Fruit fly (Drosophila melanogaster) whole organism, embryonic: ENCODE results near the gene osp.
A peak's percentile ranks its signal among the peaks of the same experiment; 100 is the strongest.

Experiments used
- CG10147 ChIP-seq: fragments of 200-800 bp; sonication (Bioruptor generic); optimal IDR thresholded peaks from 2 replicates; lab custom pipeline; 2019; ENCODE audit warnings: missing biosample characterization, mild to moderate bottlenecking, missing genetic modification characterization, moderate library complexity
- CG10565 ChIP-seq: fragments of 200-800 bp; sonication (Bioruptor generic); optimal IDR thresholded peaks from 3 replicates; lab custom pipeline; 2016; ENCODE audit warnings: missing biosample characterization, mild to moderate bottlenecking, missing genetic modification characterization
- CG11085 ChIP-seq: fragments of 200-800 bp; sonication (Bioruptor generic); IDR thresholded peaks from 2 replicates; pipeline ENCODE4 v1.3.6; 2022; ENCODE audit warnings: missing biosample characterization, missing genetic modification characterization
- CG11456 ChIP-seq: fragments of 200-800 bp; sonication (Bioruptor generic); IDR thresholded peaks from 3 replicates; pipeline ENCODE4 v1.3.6; 2022; ENCODE audit warnings: missing biosample characterization, missing genetic modification characterization
- CG11696 ChIP-seq: fragments of 200-800 bp; sonication (Bioruptor generic); IDR thresholded peaks from 2 replicates; pipeline ENCODE4 v1.3.6; 2022; ENCODE audit warnings: missing biosample characterization, missing genetic modification characterization
- CG1233 ChIP-seq: fragments of 200-800 bp; sonication (Bioruptor generic); optimal IDR thresholded peaks from 4 replicates; lab custom pipeline; 2018; ENCODE audit warnings: missing biosample characterization, mild to moderate bottlenecking, missing genetic modification characterization
- CG12659 ChIP-seq: fragments of 200-800 bp; sonication (Bioruptor generic); optimal IDR thresholded peaks from 3 replicates; lab custom pipeline; 2017; ENCODE audit warnings: mild to moderate bottlenecking, missing biosample characterization, missing genetic modification reagents, missing genetic modification characterization
- CG13894 ChIP-seq: fragments of 200-800 bp; sonication (Bioruptor generic); optimal IDR thresholded peaks from 3 replicates; lab custom pipeline; 2018; ENCODE audit warnings: missing biosample characterization, mild to moderate bottlenecking, missing genetic modification characterization, moderate library complexity
- CG14860 ChIP-seq: fragments of 200-800 bp; sonication (Bioruptor generic); IDR thresholded peaks from 3 replicates; pipeline ENCODE4 v1.3.6; 2022; ENCODE audit warnings: missing biosample characterization, missing genetic modification characterization; ENCODE audit not compliant: partially characterized antibody
- CG17612 ChIP-seq: fragments of 200-800 bp; sonication (Bioruptor generic); IDR thresholded peaks from 2 replicates; pipeline ENCODE4 v1.3.6; 2022; ENCODE audit warnings: missing biosample characterization, missing genetic modification characterization
- CG17802 ChIP-seq: fragments of 200-800 bp; sonication (Bioruptor generic); optimal IDR thresholded peaks from 2 replicates; lab custom pipeline; 2018; ENCODE audit warnings: missing biosample characterization, mild to moderate bottlenecking, missing genetic modification characterization, moderate library complexity
- CG31388 ChIP-seq: fragments of 200-800 bp; sonication (Bioruptor generic); optimal IDR thresholded peaks from 2 replicates; lab custom pipeline; 2016; ENCODE audit warnings: missing biosample characterization, missing genetic modification characterization
- CG3281 ChIP-seq: fragments of 200-800 bp; sonication (Bioruptor generic); optimal IDR thresholded peaks from 3 replicates; lab custom pipeline; 2017; ENCODE audit warnings: missing biosample characterization, mild to moderate bottlenecking, missing genetic modification characterization
- CG5953 ChIP-seq: fragments of 200-800 bp; sonication (Bioruptor generic); IDR thresholded peaks from 2 replicates; pipeline ENCODE4 v1.3.6; 2022; ENCODE audit warnings: missing biosample characterization, missing genetic modification characterization
- CG6765 ChIP-seq: fragments of 200-800 bp; sonication (Bioruptor generic); optimal IDR thresholded peaks from 3 replicates; lab custom pipeline; 2017; ENCODE audit warnings: missing biosample characterization, mild to moderate bottlenecking, missing genetic modification characterization
- CG6854 ChIP-seq: fragments of 200-800 bp; sonication (Bioruptor generic); optimal IDR thresholded peaks from 3 replicates; lab custom pipeline; 2017; ENCODE audit warnings: missing biosample characterization, mild to moderate bottlenecking, missing genetic modification characterization
- CG7987 ChIP-seq: fragments of 200-800 bp; sonication (Bioruptor generic); optimal IDR thresholded peaks from 2 replicates; lab custom pipeline; 2018; ENCODE audit warnings: missing biosample characterization, mild to moderate bottlenecking, missing genetic modification characterization, moderate library complexity
- CG8924 ChIP-seq: fragments of 200-800 bp; optimal IDR thresholded peaks from 3 replicates; lab custom pipeline; 2019; ENCODE audit warnings: missing biosample characterization, mild to moderate bottlenecking, missing genetic modification characterization, moderate library complexity
- ERR ChIP-seq: fragments of 200-800 bp; sonication (Bioruptor generic); optimal IDR thresholded peaks from 2 replicates; lab custom pipeline; 2016; ENCODE audit warnings: missing biosample characterization, missing genetic modification characterization
- Eip74EF ChIP-seq, 2 experiments: fragments of 200-800 bp in 1 of 2; fragments of >200 bp in 1 of 2; sonication (Bioruptor generic) in 1 of 2; optimal IDR thresholded peaks; 2 replicates each; lab custom pipeline; 2017 to 2019; ENCODE audit warnings: missing biosample characterization in 2 of 2, missing genetic modification characterization in 2 of 2, mild to moderate bottlenecking in 1 of 2, moderate library complexity in 1 of 2
- Fer1 ChIP-seq: fragments of 200-800 bp; sonication (Bioruptor generic); optimal IDR thresholded peaks from 2 replicates; lab custom pipeline; 2017; ENCODE audit warnings: missing biosample characterization, mild to moderate bottlenecking, missing genetic modification characterization
- Hsf ChIP-seq: fragments of 200-800 bp; sonication (Bioruptor generic); optimal IDR thresholded peaks from 3 replicates; lab custom pipeline; 2016; ENCODE audit warnings: missing biosample characterization, missing genetic modification characterization
- Lpt ChIP-seq: fragments of >200 bp; optimal IDR thresholded peaks from 2 replicates; lab custom pipeline; 2018; ENCODE audit warnings: missing biosample characterization, missing genetic modification characterization
- MBD-R2 ChIP-seq: fragments of 200-800 bp; sonication (Bioruptor generic); IDR thresholded peaks from 2 replicates; pipeline ENCODE4 v1.3.6; 2022; ENCODE audit warnings: missing biosample characterization, missing genetic modification characterization
- Med ChIP-seq: fragments of 200-800 bp; sonication (Bioruptor generic); peaks from one replicate; lab custom pipeline; 2016; ENCODE audit warnings: missing biosample characterization, missing genetic modification characterization, mild to moderate bottlenecking, inconsistent platforms, moderate library complexity
- Poxn ChIP-seq: fragments of 200-800 bp; sonication (Bioruptor generic); IDR thresholded peaks from 2 replicates; pipeline ENCODE4 v1.3.6; 2022; ENCODE audit warnings: missing biosample characterization, missing genetic modification characterization
- Rfx ChIP-seq: fragments of 200-800 bp; sonication (Bioruptor generic); IDR thresholded peaks from 2 replicates; pipeline ENCODE4 v1.3.6; 2022; ENCODE audit warnings: missing biosample characterization, missing genetic modification characterization
- Spps ChIP-seq: fragments of 200-800 bp; sonication (Bioruptor generic); optimal IDR thresholded peaks from 2 replicates; lab custom pipeline; 2018; ENCODE audit warnings: missing biosample characterization, mild to moderate bottlenecking, missing genetic modification characterization
- Xrp1 ChIP-seq: fragments of 200-800 bp; sonication (Bioruptor generic); IDR thresholded peaks from 2 replicates; pipeline ENCODE4 v1.3.6; 2022; ENCODE audit warnings: missing biosample characterization, missing genetic modification characterization
- YL-1 ChIP-seq: fragments of 200-800 bp; sonication (Bioruptor generic); optimal IDR thresholded peaks from 3 replicates; lab custom pipeline; 2017; ENCODE audit warnings: missing biosample characterization, mild to moderate bottlenecking, missing genetic modification characterization
- abd-A ChIP-seq: fragments of 200-800 bp; sonication (Bioruptor generic); optimal IDR thresholded peaks from 3 replicates; lab custom pipeline; 2019; ENCODE audit warnings: missing biosample characterization, mild to moderate bottlenecking, missing genetic modification characterization, moderate library complexity
- ac ChIP-seq: fragments of 200-800 bp; sonication (Bioruptor generic); optimal IDR thresholded peaks from 3 replicates; lab custom pipeline; 2017; ENCODE audit warnings: missing biosample characterization, mild to moderate bottlenecking, missing genetic modification characterization
- chinmo ChIP-seq: fragments of 200-800 bp; sonication (Bioruptor generic); IDR thresholded peaks from 4 replicates; pipeline ENCODE4 v1.3.6; 2022; ENCODE audit warnings: missing biosample characterization, missing genetic modification characterization; ENCODE audit not compliant: partially characterized antibody
- chm ChIP-seq: fragments of 200-800 bp; sonication (Bioruptor generic); IDR thresholded peaks from 2 replicates; pipeline ENCODE4 v1.3.6; 2022; ENCODE audit warnings: missing biosample characterization, missing genetic modification characterization
- crp ChIP-seq, 2 experiments: fragments of 200-800 bp; sonication (Bioruptor generic); optimal IDR thresholded peaks; 2 replicates in 1 of 2; 3 replicates in 1 of 2; lab custom pipeline; 2017; ENCODE audit warnings: missing biosample characterization in 2 of 2, missing genetic modification characterization in 2 of 2, mild to moderate bottlenecking in 1 of 2, moderate library complexity in 1 of 2
- cwo ChIP-seq: fragments of 200-800 bp; sonication (Bioruptor generic); optimal IDR thresholded peaks from 3 replicates; lab custom pipeline; 2017; ENCODE audit warnings: missing biosample characterization, missing genetic modification characterization, mild to moderate bottlenecking, moderate library complexity, missing genetic modification reagents
- gce ChIP-seq: fragments of 200-800 bp; sonication (Bioruptor generic); IDR thresholded peaks from 3 replicates; pipeline ENCODE4 v1.3.6; 2022; ENCODE audit warnings: missing biosample characterization, missing genetic modification characterization
- gfzf ChIP-seq: fragments of 200-800 bp; sonication (Bioruptor generic); optimal IDR thresholded peaks from 2 replicates; lab custom pipeline; 2016; ENCODE audit warnings: missing biosample characterization, mild to moderate bottlenecking, missing genetic modification characterization, moderate library complexity
- insv ChIP-seq, 2 experiments: fragments of 200-800 bp; sonication (Bioruptor generic); optimal IDR thresholded peaks; 3 replicates each; lab custom pipeline; 2016 to 2018; ENCODE audit warnings: missing biosample characterization in 2 of 2, missing genetic modification characterization in 2 of 2
- mld ChIP-seq: fragments of 200-800 bp; sonication (Bioruptor generic); IDR thresholded peaks from 3 replicates; pipeline ENCODE4 v1.3.6; 2022; ENCODE audit warnings: missing biosample characterization, missing genetic modification characterization; ENCODE audit not compliant: partially characterized antibody
- onecut ChIP-seq: fragments of 200-800 bp; sonication (Bioruptor generic); IDR thresholded peaks from 2 replicates; pipeline ENCODE4 v1.3.6; 2022; ENCODE audit warnings: missing biosample characterization, missing genetic modification characterization
- otp ChIP-seq: fragments of 200-800 bp; sonication (Bioruptor generic); IDR thresholded peaks from 3 replicates; pipeline ENCODE4, ENCODE4 v1.3.6; 2022; ENCODE audit warnings: missing biosample characterization, missing genetic modification characterization
- repo ChIP-seq: fragments of 200-800 bp; sonication (Bioruptor generic); optimal IDR thresholded peaks from 2 replicates; lab custom pipeline; 2016; ENCODE audit warnings: missing biosample characterization, missing genetic modification characterization
- ro ChIP-seq: fragments of 200-800 bp; sonication (Bioruptor generic); IDR thresholded peaks from 2 replicates; pipeline ENCODE4 v1.3.6; 2022; ENCODE audit warnings: missing biosample characterization, missing genetic modification characterization
- salm ChIP-seq: fragments of 200-800 bp; sonication (Bioruptor generic); optimal IDR thresholded peaks from 2 replicates; lab custom pipeline; 2018; ENCODE audit warnings: missing biosample characterization, mild to moderate bottlenecking, missing genetic modification characterization
- scrt ChIP-seq: fragments of 200-800 bp; sonication (Bioruptor generic); optimal IDR thresholded peaks from 2 replicates; lab custom pipeline; 2018; ENCODE audit warnings: missing biosample characterization, mild to moderate bottlenecking, missing genetic modification characterization, moderate library complexity
- sisA ChIP-seq: fragments of 200-800 bp; sonication (Bioruptor generic); IDR thresholded peaks from 2 replicates; pipeline ENCODE4 v1.3.6; 2022; ENCODE audit warnings: missing biosample characterization, missing genetic modification characterization
- slou ChIP-seq: fragments of 200-800 bp; sonication (Bioruptor generic); optimal IDR thresholded peaks from 3 replicates; lab custom pipeline; 2016; ENCODE audit warnings: missing biosample characterization, missing genetic modification characterization
- sqz ChIP-seq: fragments of 200-800 bp; sonication (Bioruptor generic); optimal IDR thresholded peaks from 3 replicates; lab custom pipeline; 2018; ENCODE audit warnings: missing biosample characterization, mild to moderate bottlenecking, missing genetic modification characterization
- vfl ChIP-seq: fragments of 200-800 bp; sonication (Bioruptor generic); optimal IDR thresholded peaks from 2 replicates; lab custom pipeline; 2016; ENCODE audit warnings: missing biosample characterization, missing genetic modification characterization
- yki ChIP-seq: fragments of >200 bp; optimal IDR thresholded peaks from 3 replicates; lab custom pipeline; 2018
- zen ChIP-seq: fragments of 200-800 bp; sonication (Bioruptor generic); optimal IDR thresholded peaks from 3 replicates; lab custom pipeline; 2018; ENCODE audit warnings: missing biosample characterization, mild to moderate bottlenecking, missing genetic modification characterization, moderate library complexity

osp gene

DNA sequence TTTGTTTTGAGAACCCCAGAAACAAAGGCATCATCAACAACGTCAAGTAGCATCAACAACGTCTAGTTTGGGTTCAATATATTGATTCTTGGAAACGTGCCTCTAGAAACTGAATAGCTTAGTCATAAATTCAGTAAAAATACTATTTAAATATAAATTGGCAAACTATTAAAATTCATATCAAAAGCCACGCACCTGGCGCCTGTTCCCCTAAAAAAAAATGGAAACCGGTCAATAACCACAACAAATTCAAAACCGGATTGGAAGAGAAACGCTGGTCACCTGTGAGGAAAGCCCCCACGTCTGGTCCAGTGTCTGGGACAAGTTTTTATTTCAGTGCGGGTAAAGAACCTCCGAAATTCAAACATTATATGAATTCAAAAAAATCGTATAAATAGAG is 23.1 kb upstream of the osp start, which contains the start of gene CG15282 (continued):
- TF ChIP-seq chm (GFP tag; lab: Robert Waterston, UW) (no peak), Xrp1 (GFP tag; lab: Robert Waterston, UW) (no peak), CG14860 (GFP tag; lab: Robert Waterston, UW) (no peak), Rfx (GFP tag; lab: Robert Waterston, UW) (no peak), ro (GFP tag; lab: Robert Waterston, UW) (no peak), CG11456 (no peak), CG7987 (GFP tag; lab: Kevin White, UChicago) (peak; percentile 90), onecut (GFP tag; lab: Robert Waterston, UW) (no peak), CG6765 (GFP tag; lab: Kevin White, UChicago) (no peak), otp (no peak), CG3281 (GFP tag; lab: Kevin White, UChicago) (no peak), CG11085 (no peak), chinmo (GFP tag; lab: Robert Waterston, UW) (0 out of 4 replicates have a peak, but pooled peaks have one; percentile 30), MBD-R2 (no peak), Eip74EF (GFP tag; optimal IDR thresholded peaks at IDR 0.05; lab: Kevin White, UChicago) (peak in 1 of 2 experiments; percentile 1), zen (tag; lab: Kevin White, UChicago) (no peak), CG5953 (GFP tag; lab: Robert Waterston, UW) (no peak), Med (GFP tag; lab: Kevin White, UChicago) (peak; percentile 24), sisA (GFP tag; lab: Robert Waterston, UW) (no peak), abd-A (tag; lab: Kevin White, UChicago) (peak; percentile 67), yki (lab: Kevin White, UChicago) (no peak), CG6854 (GFP tag; lab: Kevin White, UChicago) (no peak), CG10147 (GFP tag; lab: Kevin White, UChicago) (no peak), Poxn (no peak), salm (tag; lab: Kevin White, UChicago) (no peak), ac (GFP tag; lab: Kevin White, UChicago) (no peak), Fer1 (GFP tag; lab: Kevin White, UChicago) (no peak), CG12659 (GFP tag; lab: Kevin White, UChicago) (no peak), sqz (peak; percentile 8), ERR (GFP tag; lab: Kevin White, UChicago) (no peak), CG11696 (GFP tag; lab: Robert Waterston, UW) (no peak), Hsf (GFP tag; lab: Kevin White, UChicago) (no peak), Lpt (GFP tag; lab: Kevin White, UChicago) (no peak), CG10565 (GFP tag; lab: Kevin White, UChicago) (no peak), YL-1 (GFP tag; lab: Kevin White, UChicago) (no peak), cwo (GFP tag; lab: Kevin White, UChicago) (peak; percentile 6)

DNA sequence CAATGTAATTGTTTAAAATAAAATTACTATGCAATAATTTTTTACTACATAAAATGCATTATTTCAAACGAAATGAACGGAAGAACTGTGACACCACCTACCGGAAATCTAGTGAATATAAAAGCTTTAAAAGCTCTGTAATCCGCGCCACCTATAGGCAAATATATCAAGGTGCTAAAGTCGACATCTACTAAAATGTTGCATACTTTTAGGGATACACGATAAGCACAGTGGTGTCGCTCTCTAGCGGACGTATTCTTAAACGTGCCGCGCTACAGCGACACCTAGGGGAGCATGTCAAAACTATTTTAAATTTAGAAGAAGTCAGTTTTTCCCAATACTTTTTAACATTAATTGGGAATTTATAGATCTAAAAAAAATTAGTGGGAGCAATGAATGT is 17.1 kb upstream of the osp start:
- TF ChIP-seq repo (GFP tag; lab: Kevin White, UChicago) (peak; percentile 78), gfzf (GFP tag; lab: Kevin White, UChicago) (peak; percentile 22), CG17802 (peak; percentile 45), CG17612 (GFP tag; lab: Robert Waterston, UW) (peak; percentile 34; the same call in 1 of the 2 replicates), insv (GFP tag; optimal IDR thresholded peaks at IDR 0.05; lab: Kevin White, UChicago) (peak in 1 of 2 experiments; percentile 38), CG5953 (GFP tag; lab: Robert Waterston, UW) (peak; percentile 57), vfl (GFP tag; lab: Kevin White, UChicago) (no peak), slou (GFP tag; lab: Kevin White, UChicago) (peak; percentile 39), scrt (GFP tag; lab: Kevin White, UChicago) (peak; percentile 36), gce (GFP tag; lab: Robert Waterston, UW) (no peak), Spps (tag; lab: Kevin White, UChicago) (peak; percentile 16), CG8924 (no peak), CG31388 (GFP tag; lab: Kevin White, UChicago) (peak; percentile 23), CG13894 (tag; lab: Kevin White, UChicago) (no peak), CG1233 (GFP tag; lab: Kevin White, UChicago) (peak; percentile 77), mld (GFP tag; lab: Robert Waterston, UW) (no peak), crp (GFP tag; optimal IDR thresholded peaks at IDR 0.05; lab: Kevin White, UChicago) (no peak)
